Fruit fly (Drosophila melanogaster): ENCODE results near the gene CG11841.

Gene CG11841

DNA sequence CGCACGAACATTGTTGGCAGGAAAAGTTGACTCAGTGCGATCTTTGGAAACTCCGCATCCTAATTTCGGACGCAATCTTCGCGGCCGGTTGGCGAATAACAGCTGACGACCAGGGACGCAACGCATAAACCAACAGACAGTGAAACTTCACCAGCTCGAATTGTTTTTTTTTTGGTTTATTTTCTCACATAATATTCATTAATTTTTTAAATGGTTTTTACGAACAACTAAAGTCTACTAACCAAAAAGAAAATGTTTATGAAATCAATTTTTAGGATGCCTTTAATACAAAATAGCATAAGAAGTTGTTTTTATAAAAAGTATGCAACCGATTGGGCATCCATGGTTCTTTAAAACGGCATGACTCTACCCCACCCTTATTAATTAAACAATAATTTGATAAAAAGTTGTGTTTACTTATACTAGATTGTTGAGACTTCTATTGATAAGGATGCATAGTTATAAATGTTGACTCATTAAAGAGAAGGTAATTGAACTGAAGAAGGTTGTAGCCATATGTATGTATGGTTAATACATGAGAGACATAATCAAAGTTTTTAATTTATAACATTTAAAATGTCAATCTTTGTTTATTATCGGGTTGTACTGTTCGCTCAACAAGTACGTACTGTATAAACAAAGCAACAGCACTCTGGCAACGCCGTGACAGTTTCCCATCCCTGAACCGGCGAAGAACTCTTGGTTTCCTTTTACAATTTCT lies 16.8 kb upstream of the CG11841 start, which contains the start of the genes beta4GalNAcTB and Cpsf100 (continued):
- peak; percentile 42; the same call in 1 of the 2 replicates for TF ChIP-seq CG10959 (GFP tag; IDR thresholded peaks at IDR 0.05)
- 0 out of 2 replicates have a peak, but pooled peaks have one; percentile 9 for TF ChIP-seq cas (GFP tag; IDR thresholded peaks at IDR 0.05)
- peak; percentile 60 for TF ChIP-seq slou (GFP tag; optimal IDR thresholded peaks at IDR 0.05)

DNA sequence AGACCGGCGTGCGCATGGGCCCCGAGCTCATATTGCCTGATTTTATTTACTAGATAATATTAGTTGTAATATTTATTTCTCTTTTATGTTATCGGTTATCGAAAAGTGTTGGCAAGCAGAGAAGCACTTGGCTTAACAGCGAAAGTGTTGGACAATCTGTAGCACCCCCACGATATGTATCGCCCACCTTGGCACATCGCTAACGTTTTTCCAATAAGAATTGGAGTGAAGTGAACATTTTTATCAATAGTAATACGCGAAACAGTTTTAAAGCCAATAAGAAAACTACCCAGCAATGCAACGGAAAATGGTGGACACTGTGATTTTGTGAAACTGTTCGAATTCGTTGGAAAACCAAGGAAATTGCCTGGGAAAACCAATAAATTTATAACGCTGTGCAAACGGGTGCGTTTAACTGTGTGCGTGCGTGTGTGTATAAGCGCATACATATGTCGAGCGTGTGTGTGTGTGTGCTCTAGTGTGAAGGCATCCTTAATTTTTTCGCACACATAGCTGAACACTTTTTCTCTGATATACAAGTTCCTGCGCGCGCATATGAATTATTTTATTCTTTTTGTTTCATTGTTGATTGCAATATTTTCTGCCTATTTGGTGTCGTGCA lies 11.8 kb upstream of the CG11841 start, which contains the start of the genes Slu7 and Pkc98E:
Gene Slu7 (minus strand): TSS at position 112 of the 622 bp plus-strand sequence.
Gene Pkc98E (plus strand): TSS at position 197 of the 622 bp plus-strand sequence.
- no peak for TF ChIP-seq Optix (GFP tag; IDR thresholded peaks at IDR 0.05)
- TF ChIP-seq Mad (GFP tag; optimal IDR thresholded peaks at IDR 0.05), result peak; percentile 72
- peak; percentile 70 for TF ChIP-seq tin (GFP tag; optimal IDR thresholded peaks at IDR 0.05)
- TF ChIP-seq Poxn (GFP tag; IDR thresholded peaks at IDR 0.05), result no peak
- peak; percentile 86 for TF ChIP-seq inv (GFP tag; IDR thresholded peaks at IDR 0.05; ENCODE audit: partially characterized antibody)
- TF ChIP-seq CG33213 (GFP tag; optimal IDR thresholded peaks at IDR 0.05), result peak; percentile 59
- TF ChIP-seq CG2116 (GFP tag; optimal IDR thresholded peaks at IDR 0.05), result peak; percentile 53
- TF ChIP-seq CG3163 (GFP tag; optimal IDR thresholded peaks at IDR 0.05), result no peak
- peak; percentile 44 for TF ChIP-seq grn (GFP tag; optimal IDR thresholded peaks at IDR 0.05)
- no peak for TF ChIP-seq pan (optimal IDR thresholded peaks at IDR 0.05)
- no peak for TF ChIP-seq pan (GFP tag; optimal IDR thresholded peaks at IDR 0.05 in 1 of 2, IDR thresholded peaks at IDR 0.05 in 1 of 2)
- peak; percentile 71; the same call in 3 of the 4 replicates for TF ChIP-seq Gug (GFP tag; IDR thresholded peaks at IDR 0.05)
- peak; percentile 80 for TF ChIP-seq Dll (GFP tag; IDR thresholded peaks at IDR 0.05; ENCODE audit: partially characterized antibody)
- no peak for TF ChIP-seq CG12236 (GFP tag; optimal IDR thresholded peaks at IDR 0.05)
- peak; percentile 55; the same call in 1 of the 2 replicates for TF ChIP-seq Atf6 (GFP tag; IDR thresholded peaks at IDR 0.05)
- TF ChIP-seq CG11695 (GFP tag; IDR thresholded peaks at IDR 0.05), result no peak
- TF ChIP-seq CG16779 (GFP tag; IDR thresholded peaks at IDR 0.05), result peak; percentile 64; the same call in 1 of the 2 replicates
- no peak for TF ChIP-seq Hey (tag; optimal IDR thresholded peaks at IDR 0.05)
- no peak for TF ChIP-seq exex (tag; optimal IDR thresholded peaks at IDR 0.05)
- no peak for TF ChIP-seq CG12744 (GFP tag; optimal IDR thresholded peaks at IDR 0.05)
- TF ChIP-seq NfI (GFP tag; optimal IDR thresholded peaks at IDR 0.05), result peak; percentile 64
- no peak for TF ChIP-seq CG15601 (tag; optimal IDR thresholded peaks at IDR 0.05)
- no peak for TF ChIP-seq Hr39 (optimal IDR thresholded peaks at IDR 0.05)
- peak; percentile 66 for TF ChIP-seq CG13624 (GFP tag; optimal IDR thresholded peaks at IDR 0.05)
- peak; percentile 80 for TF ChIP-seq B-H2 (GFP tag; optimal IDR thresholded peaks at IDR 0.05)
- no peak for TF ChIP-seq Neu2 (GFP tag; optimal IDR thresholded peaks at IDR 0.05; ENCODE audit: borderline replicate concordance)
- TF ChIP-seq CG9609 (GFP tag; optimal IDR thresholded peaks at IDR 0.05), result peak; percentile 71
- TF ChIP-seq corto (GFP tag; optimal IDR thresholded peaks at IDR 0.05), result no peak
- TF ChIP-seq CG13287 (GFP tag; IDR thresholded peaks at IDR 0.05; ENCODE audit: partially characterized antibody), result peak; percentile 89
- peak; percentile 89 for TF ChIP-seq CG34224 (GFP tag; IDR thresholded peaks at IDR 0.05; ENCODE audit: partially characterized antibody)
- no peak for TF ChIP-seq crol (GFP tag; IDR thresholded peaks at IDR 0.05)
- peak; percentile 89 for TF ChIP-seq Rfx (GFP tag; IDR thresholded peaks at IDR 0.05)
- peak; percentile 45 for TF ChIP-seq slp2 (GFP tag; optimal IDR thresholded peaks at IDR 0.05)
- peak; percentile 51 for TF ChIP-seq CG17829 (tag; optimal IDR thresholded peaks at IDR 0.05)
- TF ChIP-seq sim (GFP tag; IDR thresholded peaks at IDR 0.05), result no peak
- no peak for TF ChIP-seq CG15696 (tag; optimal IDR thresholded peaks at IDR 0.05)
- TF ChIP-seq CG18764 (GFP tag; optimal IDR thresholded peaks at IDR 0.05), result peak; percentile 19
- TF ChIP-seq jigr1 (GFP tag; IDR thresholded peaks at IDR 0.05), result no peak
- peak; percentile 66 for TF ChIP-seq CG30403 (GFP tag; optimal IDR thresholded peaks at IDR 0.05)
- TF ChIP-seq ind (GFP tag; optimal IDR thresholded peaks at IDR 0.05), result peak; percentile 61
- TF ChIP-seq CrebB (tag; optimal IDR thresholded peaks at IDR 0.05), result peak; percentile 42
- peak; percentile 52 for TF ChIP-seq CG10654 (GFP tag; optimal IDR thresholded peaks at IDR 0.05)
- no peak for TF ChIP-seq Lim3 (GFP tag; IDR thresholded peaks at IDR 0.05)
- TF ChIP-seq tx (GFP tag; optimal IDR thresholded peaks at IDR 0.05), result peak; percentile 53
- TF ChIP-seq CG15479 (GFP tag; optimal IDR thresholded peaks at IDR 0.05), result peak; percentile 67
